Fruit fly (Drosophila melanogaster) whole organism, prepupa: ENCODE data around the gene Ankle2.

Experiments
- CG10669 ChIP-seq: fragments of 200-800 bp; sonication (Bioruptor generic); optimal IDR thresholded peaks from 3 replicates; lab custom pipeline; 2018; ENCODE audit warnings: missing biosample characterization, mild to moderate bottlenecking, missing genetic modification characterization, moderate library complexity
- CG11294 ChIP-seq: fragments of 200-800 bp; sonication (Bioruptor generic); IDR thresholded peaks from 2 replicates; pipeline ENCODE4 v1.3.6; 2022; ENCODE audit warnings: missing biosample characterization, missing genetic modification characterization
- CG11902 ChIP-seq: fragments of 200-800 bp; sonication (Bioruptor generic); optimal IDR thresholded peaks from 3 replicates; lab custom pipeline; 2016; ENCODE audit warnings: missing biosample characterization, missing genetic modification characterization
- CG15336 ChIP-seq: fragments of 200-800 bp; sonication (Bioruptor generic); IDR thresholded peaks from 2 replicates; pipeline ENCODE4 v1.3.6; 2022; ENCODE audit warnings: missing biosample characterization, missing genetic modification characterization
- CG1621 ChIP-seq: fragments of 200-800 bp; sonication (Bioruptor generic); optimal IDR thresholded peaks from 3 replicates; lab custom pipeline; 2018; ENCODE audit warnings: missing biosample characterization, mild to moderate bottlenecking, missing genetic modification characterization
- CG31627 ChIP-seq: fragments of 200-800 bp; sonication (Bioruptor generic); optimal IDR thresholded peaks from 3 replicates; lab custom pipeline; 2016; ENCODE audit warnings: missing biosample characterization, missing genetic modification characterization
- CG32006 ChIP-seq: fragments of 200-800 bp; sonication (Bioruptor generic); optimal IDR thresholded peaks from 3 replicates; lab custom pipeline; 2017; ENCODE audit warnings: missing biosample characterization, mild to moderate bottlenecking, missing genetic modification characterization
- CG3919 ChIP-seq: fragments of 200-800 bp; sonication (Bioruptor generic); optimal IDR thresholded peaks from 3 replicates; lab custom pipeline; 2016; ENCODE audit warnings: missing biosample characterization, missing genetic modification characterization
- CG4318 ChIP-seq: fragments of 200-800 bp; sonication (Bioruptor generic); optimal IDR thresholded peaks from 3 replicates; lab custom pipeline; 2017; ENCODE audit warnings: missing biosample characterization, mild to moderate bottlenecking, missing genetic modification characterization
- CG6276 ChIP-seq: fragments of 200-800 bp; sonication (Bioruptor generic); optimal IDR thresholded peaks from 2 replicates; lab custom pipeline; 2017; ENCODE audit warnings: missing biosample characterization, mild to moderate bottlenecking, missing genetic modification characterization
- CG6792 ChIP-seq: fragments of 200-800 bp; sonication (Bioruptor generic); optimal IDR thresholded peaks from 3 replicates; lab custom pipeline; 2016; ENCODE audit warnings: missing biosample characterization, missing genetic modification characterization
- CG6854 ChIP-seq: fragments of 200-800 bp; sonication (Bioruptor generic); optimal IDR thresholded peaks from 2 replicates; lab custom pipeline; 2017; ENCODE audit warnings: missing biosample characterization, mild to moderate bottlenecking, missing genetic modification characterization
- CG7368 ChIP-seq: fragments of 200-800 bp; sonication (Bioruptor generic); optimal IDR thresholded peaks from 3 replicates; lab custom pipeline; 2016; ENCODE audit warnings: missing biosample characterization, missing genetic modification characterization
- CG8119 ChIP-seq: fragments of 200-800 bp; sonication (Bioruptor generic); IDR thresholded peaks from 3 replicates; pipeline ENCODE4 v1.3.6; 2022; ENCODE audit warnings: missing biosample characterization, missing genetic modification characterization
- CG8319 ChIP-seq: fragments of 200-800 bp; sonication (Bioruptor generic); optimal IDR thresholded peaks from 3 replicates; lab custom pipeline; 2016; ENCODE audit warnings: missing biosample characterization, missing genetic modification characterization
- CG8632 ChIP-seq: fragments of 200-800 bp; sonication (Bioruptor generic); optimal IDR thresholded peaks from 3 replicates; lab custom pipeline; 2016; ENCODE audit warnings: missing biosample characterization, missing genetic modification characterization
- CG9139 ChIP-seq: fragments of 200-800 bp; sonication (Bioruptor generic); optimal IDR thresholded peaks from 3 replicates; lab custom pipeline; 2017; ENCODE audit warnings: missing biosample characterization, mild to moderate bottlenecking, missing genetic modification characterization
- Eip75B ChIP-seq: fragments of 200-800 bp; sonication (Bioruptor generic); optimal IDR thresholded peaks from 3 replicates; lab custom pipeline; 2016; ENCODE audit warnings: missing biosample characterization, missing genetic modification characterization
- Eip78C ChIP-seq: fragments of 200-800 bp; sonication (Bioruptor generic); peaks from one replicate; lab custom pipeline; 2016; ENCODE audit warnings: missing biosample characterization, missing genetic modification characterization
- Eip93F ChIP-seq: fragments of 200-800 bp; sonication (Bioruptor generic); optimal IDR thresholded peaks from 2 replicates; lab custom pipeline; 2016; ENCODE audit warnings: missing biosample characterization, mild to moderate bottlenecking, missing genetic modification characterization
- Gug ChIP-seq: fragments of 200-800 bp; sonication (Bioruptor generic); IDR thresholded peaks from 2 replicates; pipeline ENCODE4 v1.3.6; 2022; ENCODE audit warnings: missing biosample characterization, missing genetic modification characterization
- Hr38 ChIP-seq: sonication (Bioruptor generic); optimal IDR thresholded peaks from 2 replicates; lab custom pipeline; 2016; ENCODE audit warnings: missing biosample characterization, missing genetic modification characterization
- Hr39 ChIP-seq: fragments of 200-800 bp; sonication (Bioruptor generic); optimal IDR thresholded peaks from 2 replicates; lab custom pipeline; 2016; ENCODE audit warnings: missing biosample characterization, missing genetic modification characterization
- Hr4 ChIP-seq: fragments of 200-800 bp; sonication (Bioruptor generic); optimal IDR thresholded peaks from 3 replicates; lab custom pipeline; 2016; ENCODE audit warnings: missing biosample characterization, missing genetic modification characterization
- Lpt ChIP-seq: fragments of 200-800 bp; sonication (Bioruptor generic); optimal IDR thresholded peaks from 3 replicates; lab custom pipeline; 2016; ENCODE audit warnings: missing biosample characterization, missing genetic modification characterization
- Met ChIP-seq: fragments of 200-800 bp; sonication (Bioruptor generic); optimal IDR thresholded peaks from 3 replicates; lab custom pipeline; 2016; ENCODE audit warnings: missing biosample characterization, missing genetic modification characterization
- OdsH ChIP-seq: fragments of 200-800 bp; sonication (Bioruptor generic); optimal IDR thresholded peaks from 3 replicates; lab custom pipeline; 2016; ENCODE audit warnings: missing biosample characterization, missing genetic modification characterization
- Smox ChIP-seq: fragments of 200-800 bp; sonication (Bioruptor generic); optimal IDR thresholded peaks from 3 replicates; lab custom pipeline; 2016; ENCODE audit warnings: missing biosample characterization, missing genetic modification characterization
- Sox102F ChIP-seq: fragments of 200-800 bp; sonication (Bioruptor generic); optimal IDR thresholded peaks from 2 replicates; lab custom pipeline; 2016; ENCODE audit warnings: missing biosample characterization, mild to moderate bottlenecking, missing genetic modification characterization
- Sox14 ChIP-seq: fragments of 200-800 bp; sonication (Bioruptor generic); optimal IDR thresholded peaks from 3 replicates; lab custom pipeline; 2016; ENCODE audit warnings: missing biosample characterization, missing genetic modification characterization
- Sox15 ChIP-seq: fragments of 200-800 bp; sonication (Bioruptor generic); optimal IDR thresholded peaks from 3 replicates; lab custom pipeline; 2016; ENCODE audit warnings: missing biosample characterization, missing genetic modification characterization
- achi ChIP-seq: fragments of 200-800 bp; sonication (Bioruptor generic); optimal IDR thresholded peaks from 3 replicates; lab custom pipeline; 2016; ENCODE audit warnings: missing biosample characterization, missing genetic modification characterization
- acj6 ChIP-seq: fragments of 200-800 bp; sonication (Bioruptor generic); optimal IDR thresholded peaks from 3 replicates; lab custom pipeline; 2016; ENCODE audit warnings: missing biosample characterization, missing genetic modification characterization
- cyc ChIP-seq: fragments of 200-800 bp; sonication (Bioruptor generic); optimal IDR thresholded peaks from 3 replicates; lab custom pipeline; 2016; ENCODE audit warnings: missing biosample characterization, missing genetic modification characterization
- dac ChIP-seq: fragments of 200-800 bp; sonication (Bioruptor generic); optimal IDR thresholded peaks from 2 replicates; lab custom pipeline; 2017; ENCODE audit warnings: missing biosample characterization, mild to moderate bottlenecking, missing genetic modification characterization
- dsx ChIP-seq: fragments of 200-800 bp; optimal IDR thresholded peaks from 3 replicates; lab custom pipeline; 2019; ENCODE audit warnings: missing biosample characterization, mild to moderate bottlenecking, missing genetic modification characterization, moderate library complexity; ENCODE audit not compliant: poor library complexity, severe bottlenecking
- eg ChIP-seq: fragments of 200-800 bp; sonication (Bioruptor generic); IDR thresholded peaks from 3 replicates; pipeline ENCODE4 v1.3.6; 2022; ENCODE audit warnings: missing biosample characterization, missing genetic modification characterization
- esn ChIP-seq: fragments of 200-800 bp; sonication (Bioruptor generic); optimal IDR thresholded peaks from 2 replicates; lab custom pipeline; 2016; ENCODE audit warnings: missing biosample characterization, mild to moderate bottlenecking, missing genetic modification characterization, moderate library complexity
- fd59A ChIP-seq: fragments of 200-800 bp; sonication (Bioruptor generic); optimal IDR thresholded peaks from 2 replicates; lab custom pipeline; 2017; ENCODE audit warnings: missing biosample characterization, mild to moderate bottlenecking, missing genetic modification characterization, missing genetic modification reagents
- fd85E ChIP-seq: fragments of 200-800 bp; sonication (Bioruptor generic); optimal IDR thresholded peaks from 3 replicates; lab custom pipeline; 2016; ENCODE audit warnings: missing biosample characterization, missing genetic modification characterization
- fkh ChIP-seq: fragments of 200-800 bp; sonication (Bioruptor generic); optimal IDR thresholded peaks from 3 replicates; lab custom pipeline; 2017; ENCODE audit warnings: missing biosample characterization, mild to moderate bottlenecking, missing genetic modification characterization, moderate library complexity
- lz ChIP-seq: fragments of 200-800 bp; sonication (Bioruptor generic); optimal IDR thresholded peaks from 3 replicates; lab custom pipeline; 2016; ENCODE audit warnings: missing biosample characterization, missing genetic modification characterization
- pdm3 ChIP-seq: fragments of 200-800 bp; sonication (Bioruptor generic); optimal IDR thresholded peaks from 3 replicates; lab custom pipeline; 2016; ENCODE audit warnings: missing biosample characterization, missing genetic modification characterization
- spab ChIP-seq: fragments of 200-800 bp; sonication (Bioruptor generic); optimal IDR thresholded peaks from 2 replicates; lab custom pipeline; 2017; ENCODE audit warnings: missing biosample characterization, mild to moderate bottlenecking, missing genetic modification characterization, missing genetic modification reagents
- ss ChIP-seq, 2 experiments: fragments of 200-800 bp; sonication (Bioruptor generic); optimal IDR thresholded peaks; 2 replicates in 1 of 2; 3 replicates in 1 of 2; lab custom pipeline; 2017 to 2018; ENCODE audit warnings: mild to moderate bottlenecking in 2 of 2, missing biosample characterization in 2 of 2, missing genetic modification characterization in 2 of 2, moderate library complexity in 1 of 2
- topi ChIP-seq: fragments of 200-800 bp; sonication (Bioruptor generic); optimal IDR thresholded peaks from 3 replicates; lab custom pipeline; 2016; ENCODE audit warnings: missing biosample characterization, missing genetic modification characterization
- vri ChIP-seq: fragments of 200-800 bp; sonication (Bioruptor generic); optimal IDR thresholded peaks from 3 replicates; lab custom pipeline; 2016; ENCODE audit warnings: missing biosample characterization, mild to moderate bottlenecking, missing genetic modification characterization

The Ankle2 gene

dm6 chrX:17543324-17543723 lies 35.7 kb downstream of the Ankle2 start (continued):
- TF ChIP-seq topi (peak; percentile 71), lz (GFP tag; lab: Kevin White, UChicago) (peak; percentile 64), Sox15 (peak; percentile 49), Eip93F (no peak), ss (GFP tag; optimal IDR thresholded peaks at IDR 0.05; lab: Kevin White, UChicago) (peak; percentile 7 to 42), Smox (peak; percentile 76), fd59A (GFP tag; lab: Kevin White, UChicago) (peak; percentile 71), CG15336 (GFP tag; lab: Robert Waterston, UW) (peak; percentile 77), CG1621 (tag; lab: Kevin White, UChicago) (peak; percentile 73), Hr39 (GFP tag; lab: Kevin White, UChicago) (peak; percentile 75), CG6276 (GFP tag; lab: Kevin White, UChicago) (peak; percentile 68), Sox102F (GFP tag; lab: Kevin White, UChicago) (peak; percentile 74), CG32006 (GFP tag; lab: Kevin White, UChicago) (peak; percentile 70), CG11294 (GFP tag; lab: Robert Waterston, UW) (no peak), vri (peak; percentile 43), eg (GFP tag; lab: Robert Waterston, UW) (peak; percentile 59; the same call in 2 of the 3 replicates), CG6792 (GFP tag; lab: Kevin White, UChicago) (peak; percentile 75), fd85E (GFP tag; lab: Kevin White, UChicago) (peak; percentile 1), cyc (GFP tag; lab: Kevin White, UChicago) (peak; percentile 68), CG4318 (GFP tag; lab: Kevin White, UChicago) (peak; percentile 47), CG31627 (GFP tag; lab: Kevin White, UChicago) (peak; percentile 67), spab (GFP tag; lab: Kevin White, UChicago) (peak; percentile 58), pdm3 (GFP tag; lab: Kevin White, UChicago) (peak; percentile 74), fkh (GFP tag; lab: Kevin White, UChicago) (no peak), Sox14 (GFP tag; lab: Kevin White, UChicago) (peak; percentile 76), CG6854 (GFP tag; lab: Kevin White, UChicago) (peak; percentile 30), CG7368 (GFP tag; lab: Kevin White, UChicago) (peak; percentile 59), Eip75B (GFP tag; lab: Kevin White, UChicago) (peak; percentile 70), Met (peak; percentile 81), achi (GFP tag; lab: Kevin White, UChicago) (peak; percentile 70), acj6 (peak; percentile 65), OdsH (peak; percentile 79), CG9139 (GFP tag; lab: Kevin White, UChicago) (peak; percentile 46), CG11902 (GFP tag; lab: Kevin White, UChicago) (peak; percentile 36), Gug (GFP tag; lab: Robert Waterston, UW) (peak; percentile 72)

dm6 chrX:17542729-17543128 lies 36.3 kb downstream of the Ankle2 start:
- TF ChIP-seq fkh (GFP tag; lab: Kevin White, UChicago) (no peak), cyc (GFP tag; lab: Kevin White, UChicago) (no peak), CG3919 (GFP tag; lab: Kevin White, UChicago) (peak; percentile 66), CG8119 (peak; percentile 41; the same call in 1 of the 3 replicates), CG6854 (GFP tag; lab: Kevin White, UChicago) (no peak), vri (no peak), CG11902 (GFP tag; lab: Kevin White, UChicago) (peak; percentile 27), CG32006 (GFP tag; lab: Kevin White, UChicago) (peak; percentile 6), CG6276 (GFP tag; lab: Kevin White, UChicago) (no peak), CG1621 (tag; lab: Kevin White, UChicago) (peak; percentile 56), CG8632 (GFP tag; lab: Kevin White, UChicago) (peak; percentile 76), eg (GFP tag; lab: Robert Waterston, UW) (peak; percentile 44; the same call in 1 of the 3 replicates), Hr38 (GFP tag; lab: Kevin White, UChicago) (no peak), Lpt (GFP tag; lab: Kevin White, UChicago) (no peak), esn (GFP tag; lab: Kevin White, UChicago) (peak; percentile 12), topi (peak; percentile 58), pdm3 (GFP tag; lab: Kevin White, UChicago) (peak; percentile 38), CG11294 (GFP tag; lab: Robert Waterston, UW) (no peak), Sox14 (GFP tag; lab: Kevin White, UChicago) (peak; percentile 32), CG15336 (GFP tag; lab: Robert Waterston, UW) (peak; percentile 45; the same call in 1 of the 2 replicates), Eip75B (GFP tag; lab: Kevin White, UChicago) (peak; percentile 70), spab (GFP tag; lab: Kevin White, UChicago) (peak; percentile 29), fd85E (GFP tag; lab: Kevin White, UChicago) (no peak), dsx (GFP tag; lab: Kevin White, UChicago) (peak; percentile 32), Hr4 (GFP tag; lab: Kevin White, UChicago) (peak; percentile 39), Eip78C (peak; percentile 92), Sox15 (peak; percentile 10), OdsH (peak; percentile 62), dac (no peak), CG8319 (GFP tag; lab: Kevin White, UChicago) (peak; percentile 23), Gug (GFP tag; lab: Robert Waterston, UW) (no peak), CG10669 (GFP tag; lab: Kevin White, UChicago) (peak; percentile 66), Hr39 (GFP tag; lab: Kevin White, UChicago) (no peak)
